In the genomic region with DNA sequence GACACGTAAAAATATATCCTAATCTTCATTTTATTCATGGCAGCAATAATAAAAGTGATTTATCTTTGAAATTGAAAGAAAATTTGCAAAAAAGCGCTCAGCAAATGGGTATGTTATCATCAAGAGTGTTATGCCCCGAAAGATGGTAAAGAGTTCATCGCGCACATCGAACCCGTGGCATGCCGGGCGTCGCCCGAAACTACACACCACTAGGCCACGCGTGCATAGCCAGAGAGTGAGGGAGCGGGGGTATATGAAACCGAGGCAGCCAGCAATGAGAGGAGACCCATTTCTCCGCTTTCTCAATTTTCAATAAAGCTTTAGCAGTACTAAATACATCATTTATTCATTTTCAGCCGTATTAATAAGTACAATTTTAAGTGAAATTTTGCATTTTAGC, we compare ENCODE assay signal across 5 worm cellular contexts.
A peak's percentile ranks its signal among the peaks of the same experiment; 100 is the strongest.
TF ChIP-seq lines count a peak whose summit lies in the region.

No protein-coding gene starts in this region.

TF ChIP-seq in whole organism, L1 larva, 84 proteins besides CTCF, POLR2A, EP300 and RAD21 (continues in another document):
- TF ChIP-seq nhr-19 (GFP tag; conservative IDR thresholded peaks at IDR 0.05; lab: Robert Waterston, UW), result peak; percentile 66
- TF ChIP-seq blmp-1 (tag; optimal IDR thresholded peaks at IDR 0.05; lab: Kevin White, UChicago), result no peak
- TF ChIP-seq aha-1 (tag; optimal IDR thresholded peaks at IDR 0.05; lab: Kevin White, UChicago), result no peak
- TF ChIP-seq zag-1 (tag; optimal IDR thresholded peaks at IDR 0.05; lab: Kevin White, UChicago), result no peak
- no peak for TF ChIP-seq F16B12.6 (tag; optimal IDR thresholded peaks at IDR 0.05; lab: Kevin White, UChicago)
- TF ChIP-seq ztf-4 (tag; optimal IDR thresholded peaks at IDR 0.05; lab: Kevin White, UChicago), result peak; percentile 8
- peak; percentile 81 for TF ChIP-seq nhr-47 (tag; optimal IDR thresholded peaks at IDR 0.05; lab: Kevin White, UChicago)
- no peak for TF ChIP-seq Y116A8C.19 (tag; optimal IDR thresholded peaks at IDR 0.05; lab: Kevin White, UChicago; ENCODE audit: borderline replicate concordance)
- TF ChIP-seq mab-9 (GFP tag; IDR thresholded peaks at IDR 0.05; lab: Robert Waterston, UW), result peak; percentile 42; the same call in 1 of the 2 replicates
- TF ChIP-seq dpl-1 (GFP tag; optimal IDR thresholded peaks at IDR 0.05; lab: Kevin White, UChicago), result peak; percentile 38 to 64 (median 51)
- peak; percentile 25; the same call in 1 of the 2 replicates for TF ChIP-seq grh-1 (GFP tag; IDR thresholded peaks at IDR 0.05; lab: Robert Waterston, UW)
- TF ChIP-seq tbx-2 (tag; optimal IDR thresholded peaks at IDR 0.05; lab: Kevin White, UChicago), result peak; percentile 56
- TF ChIP-seq snu-23 (GFP tag; optimal IDR thresholded peaks at IDR 0.05; lab: Kevin White, UChicago), result peak; percentile 81
- peak; percentile 79 for TF ChIP-seq nhr-85 (tag; lab: Kevin White, UChicago)
- no peak for TF ChIP-seq vab-15 (tag; optimal IDR thresholded peaks at IDR 0.05; lab: Kevin White, UChicago)
- TF ChIP-seq tlp-1 (tag; optimal IDR thresholded peaks at IDR 0.05; lab: Kevin White, UChicago), result no peak
- peak; percentile 22 for TF ChIP-seq sup-37 (GFP tag; optimal IDR thresholded peaks at IDR 0.05; lab: Kevin White, UChicago)

TF ChIP-seq in whole organism, L3 larva, 47 proteins besides CTCF, POLR2A, EP300 and RAD21 (continues in another document):
- TF ChIP-seq elt-3 (tag; optimal IDR thresholded peaks at IDR 0.05; lab: Kevin White, UChicago) (peak in 1 of 3 experiments; percentile 67), unc-39 (tag; optimal IDR thresholded peaks at IDR 0.05; lab: Kevin White, UChicago) (no peak), elt-1 (tag; optimal IDR thresholded peaks at IDR 0.05; lab: Kevin White, UChicago) (no peak), lsy-12 (tag; optimal IDR thresholded peaks at IDR 0.05; lab: Kevin White, UChicago) (peak; percentile 66), ztf-11 (tag; optimal IDR thresholded peaks at IDR 0.05; lab: Kevin White, UChicago) (no peak), lin-39 (tag; optimal IDR thresholded peaks at IDR 0.05; lab: Kevin White, UChicago) (peak; percentile 86), ztf-4 (tag; optimal IDR thresholded peaks at IDR 0.05; lab: Kevin White, UChicago) (peak; percentile 36), nfya-1 (tag; optimal IDR thresholded peaks at IDR 0.05; lab: Kevin White, UChicago; ENCODE audit: insufficient read depth) (peak; percentile 69), jun-1 (tag; optimal IDR thresholded peaks at IDR 0.05; lab: Kevin White, UChicago) (peak; percentile 52), snpc-4 (tag; optimal IDR thresholded peaks at IDR 0.05; lab: Kevin White, UChicago) (peak; percentile 35), ceh-82 (tag; optimal IDR thresholded peaks at IDR 0.05; lab: Kevin White, UChicago) (peak; percentile 66), elt-2 (tag; optimal IDR thresholded peaks at IDR 0.05; lab: Kevin White, UChicago) (peak; percentile 69), pqm-1 (tag; optimal IDR thresholded peaks at IDR 0.05; lab: Kevin White, UChicago) (peak; percentile 53), lin-15B (tag; optimal IDR thresholded peaks at IDR 0.05; lab: Kevin White, UChicago) (peak; percentile 36), R02D3.7 (tag; optimal IDR thresholded peaks at IDR 0.05; lab: Kevin White, UChicago) (peak; percentile 36), mml-1 (tag; optimal IDR thresholded peaks at IDR 0.05; lab: Kevin White, UChicago) (no peak), nhr-43 (tag; optimal IDR thresholded peaks at IDR 0.05; lab: Kevin White, UChicago; ENCODE audit: poor library complexity, severe bottlenecking) (peak; percentile 87)

TF ChIP-seq in whole organism, early embryonic, 17 proteins besides CTCF, POLR2A, EP300 and RAD21:
- TF ChIP-seq B0310.2 (tag; optimal IDR thresholded peaks at IDR 0.05; lab: Kevin White, UChicago), result peak; percentile 99
- TF ChIP-seq hmbx-1 (tag; optimal IDR thresholded peaks at IDR 0.05; lab: Kevin White, UChicago), result peak; percentile 94
- no peak for TF ChIP-seq ama-1 (optimal IDR thresholded peaks at IDR 0.05; lab: Kevin White, UChicago)
- peak; percentile 99 for TF ChIP-seq hmg-4 (GFP tag; optimal IDR thresholded peaks at IDR 0.05; lab: Kevin White, UChicago)
- TF ChIP-seq F13C5.2 (tag; optimal IDR thresholded peaks at IDR 0.05; lab: Kevin White, UChicago), result peak; percentile 100
- peak; percentile 99 for TF ChIP-seq ceh-13 (GFP tag; optimal IDR thresholded peaks at IDR 0.05; lab: Kevin White, UChicago)
- peak; percentile 97 for TF ChIP-seq ets-7 (tag; optimal IDR thresholded peaks at IDR 0.05; lab: Kevin White, UChicago)
- TF ChIP-seq tbx-11 (GFP tag; IDR thresholded peaks at IDR 0.05; lab: Robert Waterston, UW), result peak; percentile 100
- peak; percentile 100 for TF ChIP-seq tbx-37 (GFP tag; conservative IDR thresholded peaks at IDR 0.05; lab: Robert Waterston, UW)
- peak; percentile 99 for TF ChIP-seq sea-1 (GFP tag; conservative IDR thresholded peaks at IDR 0.05; lab: Robert Waterston, UW)
- TF ChIP-seq flt-1 (GFP tag; IDR thresholded peaks at IDR 0.05; lab: Robert Waterston, UW), result peak; percentile 100
- TF ChIP-seq scrt-1 (GFP tag; IDR thresholded peaks at IDR 0.05; lab: Robert Waterston, UW), result peak; percentile 100
- TF ChIP-seq pes-1 (GFP tag; IDR thresholded peaks at IDR 0.05; lab: Robert Waterston, UW), result peak; percentile 99
- TF ChIP-seq tra-4 (tag; optimal IDR thresholded peaks at IDR 0.05; lab: Kevin White, UChicago), result peak; percentile 98
- TF ChIP-seq aly-1 (tag; optimal IDR thresholded peaks at IDR 0.05; lab: Kevin White, UChicago), result peak; percentile 99
- TF ChIP-seq ceh-36 (tag; optimal IDR thresholded peaks at IDR 0.05; lab: Kevin White, UChicago), result peak; percentile 98
- peak; percentile 96 for TF ChIP-seq hnd-1 (tag; optimal IDR thresholded peaks at IDR 0.05; lab: Kevin White, UChicago)

TF ChIP-seq in whole organism, midembryonic, 9 proteins besides CTCF, POLR2A, EP300 and RAD21:
- TF ChIP-seq ref-1 (GFP tag; conservative IDR thresholded peaks at IDR 0.05; lab: Robert Waterston, UW) (peak; percentile 100), T22C8.4 (GFP tag; IDR thresholded peaks at IDR 0.05; lab: Robert Waterston, UW) (peak; percentile 99), ztf-23 (GFP tag; IDR thresholded peaks at IDR 0.05; lab: Robert Waterston, UW) (peak; percentile 99), med-1 (GFP tag; optimal IDR thresholded peaks at IDR 0.05; lab: Kevin White, UChicago; ENCODE audit: insufficient read depth) (peak; percentile 91), cog-1 (tag; optimal IDR thresholded peaks at IDR 0.05; lab: Kevin White, UChicago) (peak; percentile 96), ztf-29 (GFP tag; IDR thresholded peaks at IDR 0.05; lab: Robert Waterston, UW) (peak; percentile 100), flt-1 (GFP tag; IDR thresholded peaks at IDR 0.05; lab: Robert Waterston, UW) (peak; percentile 99), tab-1 (GFP tag; IDR thresholded peaks at IDR 0.05; lab: Robert Waterston, UW) (peak; percentile 100), klf-2 (GFP tag; conservative IDR thresholded peaks at IDR 0.05; lab: Robert Waterston, UW) (peak; percentile 99)

TF ChIP-seq in whole organism, young adult, 124 proteins besides CTCF, POLR2A, EP300 and RAD21 (continues in another document):
- TF ChIP-seq B0336.3 (GFP tag; IDR thresholded peaks at IDR 0.05; lab: Robert Waterston, UW) (peak; percentile 87; the same call in 1 of the 2 replicates), F55B11.4 (tag; optimal IDR thresholded peaks at IDR 0.05; lab: Kevin White, UChicago; ENCODE audit: borderline replicate concordance, insufficient read depth) (no peak), hrde-1 (tag; optimal IDR thresholded peaks at IDR 0.05; lab: Kevin White, UChicago; ENCODE audit: borderline replicate concordance) (peak; percentile 93), D2030.7 (GFP tag; IDR thresholded peaks at IDR 0.05; lab: Robert Waterston, UW) (peak; percentile 87), mes-4 (tag; optimal IDR thresholded peaks at IDR 0.05; lab: Kevin White, UChicago) (peak; percentile 93), sptf-2 (GFP tag; optimal IDR thresholded peaks at IDR 0.05; lab: Kevin White, UChicago) (peak; percentile 91), ets-4 (GFP tag; optimal IDR thresholded peaks at IDR 0.05; lab: Kevin White, UChicago) (peak; percentile 90), T26A5.8 (tag; optimal IDR thresholded peaks at IDR 0.05; lab: Kevin White, UChicago) (peak; percentile 95), C06A6.2 (GFP tag; conservative IDR thresholded peaks at IDR 0.05; lab: Robert Waterston, UW) (peak; percentile 83), dpl-1 (GFP tag; optimal IDR thresholded peaks at IDR 0.05; lab: Kevin White, UChicago) (peak; percentile 8), ceh-91 (GFP tag; IDR thresholded peaks at IDR 0.05; lab: Robert Waterston, UW) (peak; percentile 71), ceh-27 (GFP tag; optimal IDR thresholded peaks at IDR 0.05; lab: Kevin White, UChicago) (peak; percentile 90), ceh-40 (GFP tag; IDR thresholded peaks at IDR 0.05; lab: Robert Waterston, UW) (peak; percentile 94; the same call in 1 of the 2 replicates), zfh-2 (GFP tag; conservative IDR thresholded peaks at IDR 0.05; lab: Robert Waterston, UW) (no peak; the same call in 1 of the 2 replicates), die-1 (tag; optimal IDR thresholded peaks at IDR 0.05; lab: Kevin White, UChicago) (peak; percentile 98), madf-6 (GFP tag; IDR thresholded peaks at IDR 0.05; lab: Robert Waterston, UW) (peak; percentile 81), F49E8.2 (tag; optimal IDR thresholded peaks at IDR 0.05; lab: Kevin White, UChicago; ENCODE audit: insufficient read depth) (peak; percentile 51), aptf-2 (GFP tag; conservative IDR thresholded peaks at IDR 0.05; lab: Robert Waterston, UW) (0 out of 2 replicates have a peak, but pooled peaks have one; percentile 49), hlh-26 (GFP tag; conservative IDR thresholded peaks at IDR 0.05; lab: Robert Waterston, UW) (0 out of 2 replicates have a peak, but pooled peaks have one; percentile 46), bed-2 (GFP tag; IDR thresholded peaks at IDR 0.05; lab: Robert Waterston, UW) (peak; percentile 85; the same call in 1 of the 2 replicates), lin-54 (GFP tag; optimal IDR thresholded peaks at IDR 0.05; lab: Kevin White, UChicago) (peak; percentile 84), ztf-22 (GFP tag; optimal IDR thresholded peaks at IDR 0.05; lab: Kevin White, UChicago) (peak; percentile 76), pbrm-1 (GFP tag; IDR thresholded peaks at IDR 0.05; lab: Robert Waterston, UW) (peak; percentile 91), attf-5 (GFP tag; optimal IDR thresholded peaks at IDR 0.05; lab: Kevin White, UChicago) (peak; percentile 87), egl-44 (GFP tag; IDR thresholded peaks at IDR 0.05; lab: Robert Waterston, UW) (peak; percentile 96), ccch-3 (GFP tag; optimal IDR thresholded peaks at IDR 0.05; lab: Kevin White, UChicago) (peak; percentile 70), nfyb-1 (GFP tag; IDR thresholded peaks at IDR 0.05; lab: Robert Waterston, UW) (peak; percentile 94), him-1 (tag; optimal IDR thresholded peaks at IDR 0.05; lab: Kevin White, UChicago) (peak; percentile 96), dox-1 (GFP tag; IDR thresholded peaks at IDR 0.05; lab: Robert Waterston, UW) (peak; percentile 96), tbx-9 (tag; optimal IDR thresholded peaks at IDR 0.05; lab: Kevin White, UChicago; ENCODE audit: borderline replicate concordance) (peak; percentile 96)

Comparison
In these comparisons a context has a peak if more than half of its experiments do, and no peak if none do; other contexts are left out.
1. Of the 8 proteins assayed by ChIP-seq in both whole organism, young adult and whole organism, L1 larva: peak only in whole organism, young adult: ama-1; only in whole organism, L1 larva: none; in both: dpl-1, efl-1, lin-35, nhr-90, snpc-4 and unc-130; in neither: 1.